Worm (Caenorhabditis elegans): ENCODE results near the gene ddx-23.

ddx-23 gene

ce11 chrIII:5876140-5876675, 23.1 kb upstream of the ddx-23 start, which contains the start of gene aldo-2 (continued):
- TF ChIP-seq dox-1 (GFP tag; IDR thresholded peaks at IDR 0.05), result peak; percentile 86
- peak; percentile 82 for TF ChIP-seq lsl-1 (GFP tag; optimal IDR thresholded peaks at IDR 0.05)
- TF ChIP-seq egl-44 (GFP tag; IDR thresholded peaks at IDR 0.05), result peak; percentile 44; the same call in 1 of the 2 replicates
- peak; percentile 92 for TF ChIP-seq madf-3 (GFP tag; IDR thresholded peaks at IDR 0.05)
- no peak for TF ChIP-seq gei-17 (GFP tag; optimal IDR thresholded peaks at IDR 0.05)
- peak; percentile 83 for TF ChIP-seq snpc-3.4 (tag; optimal IDR thresholded peaks at IDR 0.05)
- peak; percentile 50; the same call in 1 of the 2 replicates for TF ChIP-seq egrh-3 (GFP tag; IDR thresholded peaks at IDR 0.05)
- TF ChIP-seq nfyb-1 (GFP tag; IDR thresholded peaks at IDR 0.05), result 0 out of 2 replicates have a peak, but pooled peaks have one; percentile 64
- peak in 1 of 3 experiments; percentile 20 for TF ChIP-seq lin-35 (GFP tag; optimal IDR thresholded peaks at IDR 0.05)
- peak; percentile 87 for TF ChIP-seq ekl-4 (GFP tag; IDR thresholded peaks at IDR 0.05)
- TF ChIP-seq tbx-9 (tag; optimal IDR thresholded peaks at IDR 0.05; ENCODE audit: borderline replicate concordance), result no peak
- 0 out of 2 replicates have a peak, but pooled peaks have one; percentile 72 for TF ChIP-seq aptf-3 (GFP tag; IDR thresholded peaks at IDR 0.05)
- TF ChIP-seq rec-8 (tag; optimal IDR thresholded peaks at IDR 0.05), result no peak
- no peak for TF ChIP-seq him-1 (tag; optimal IDR thresholded peaks at IDR 0.05)
- no peak for TF ChIP-seq lag-1 (GFP tag; IDR thresholded peaks at IDR 0.05)
- TF ChIP-seq F37B4.10 (GFP tag; IDR thresholded peaks at IDR 0.05), result no peak
- peak; percentile 84 for TF ChIP-seq F33H1.4 (GFP tag; IDR thresholded peaks at IDR 0.05)
- peak; percentile 55 for TF ChIP-seq tbp1 (GFP tag; optimal IDR thresholded peaks at IDR 0.05)
- no peak for TF ChIP-seq somi-1 (GFP tag; optimal IDR thresholded peaks at IDR 0.05)
- no peak for TF ChIP-seq F22D6.2 (tag; optimal IDR thresholded peaks at IDR 0.05)
- peak; percentile 84; the same call in 1 of the 2 replicates for TF ChIP-seq Y53G8AR.9 (GFP tag; conservative IDR thresholded peaks at IDR 0.05)
- no peak for TF ChIP-seq nhr-27 (tag; optimal IDR thresholded peaks at IDR 0.05)

- TF ChIP-seq ztf-25 (GFP tag; IDR thresholded peaks at IDR 0.05) (no peak), ztf-28 (GFP tag; IDR thresholded peaks at IDR 0.05) (no peak), B0261.1 (tag; optimal IDR thresholded peaks at IDR 0.05) (no peak), T26A5.8 (tag; optimal IDR thresholded peaks at IDR 0.05) (no peak), aptf-3 (GFP tag; IDR thresholded peaks at IDR 0.05) (no peak), pbrm-1 (GFP tag; IDR thresholded peaks at IDR 0.05) (no peak), nhr-120 (GFP tag; IDR thresholded peaks at IDR 0.05) (no peak), snpc-4 (GFP tag; optimal IDR thresholded peaks at IDR 0.05) (no peak), snpc-4 (tag; optimal IDR thresholded peaks at IDR 0.05) (no peak), hlh-26 (GFP tag; conservative IDR thresholded peaks at IDR 0.05) (no peak), attf-5 (GFP tag; optimal IDR thresholded peaks at IDR 0.05) (no peak)
Measured at ce11 chrIII:5875705-5876104, 22.6 kb upstream of the ddx-23 start.

- TF ChIP-seq xnd-1 (tag; optimal IDR thresholded peaks at IDR 0.05) (no peak), hsf-1 (GFP tag; IDR thresholded peaks at IDR 0.05) (0 out of 2 replicates have a peak, but pooled peaks have one; percentile 38), F52B5.7 (tag; optimal IDR thresholded peaks at IDR 0.05) (no peak), Y53G8AR.9 (GFP tag; conservative IDR thresholded peaks at IDR 0.05) (0 out of 2 replicates have a peak, but pooled peaks have one; percentile 24), egl-44 (GFP tag; IDR thresholded peaks at IDR 0.05) (no peak), K11D2.4 (GFP tag; IDR thresholded peaks at IDR 0.05) (no peak), T26A5.8 (tag; optimal IDR thresholded peaks at IDR 0.05) (no peak), zfh-2 (GFP tag; conservative IDR thresholded peaks at IDR 0.05) (peak; percentile 61; the same call in 1 of the 2 replicates), nfya-2 (GFP tag; IDR thresholded peaks at IDR 0.05) (no peak), ztf-26 (tag; optimal IDR thresholded peaks at IDR 0.05) (peak; percentile 4), F57A8.1 (GFP tag; optimal IDR thresholded peaks at IDR 0.05) (no peak), cebp-2 (GFP tag; IDR thresholded peaks at IDR 0.05) (no peak), dox-1 (GFP tag; IDR thresholded peaks at IDR 0.05) (peak; percentile 21; the same call in 1 of the 2 replicates), ztf-28 (GFP tag; IDR thresholded peaks at IDR 0.05) (0 out of 2 replicates have a peak, but pooled peaks have one; percentile 41)
Measured at ce11 chrIII:5875418-5875702, 22.3 kb upstream of the ddx-23 start.

All from whole organism, young adult.